Fruit fly (Drosophila melanogaster) Kc167 (cell line): ENCODE measurements around the gene CG14367.

Experiments
- Myc ChIP-seq: fragments of >200 bp; optimal IDR thresholded peaks from 2 replicates; lab custom pipeline; 2017; ENCODE audit warnings: missing external identifiers
- Sin3A ChIP-seq: fragments of >200 bp; optimal IDR thresholded peaks from 2 replicates; lab custom pipeline; 2018; ENCODE audit warnings: missing external identifiers
- h ChIP-seq: fragments of >200 bp; optimal IDR thresholded peaks from 3 replicates; lab custom pipeline; 2018; ENCODE audit warnings: missing external identifiers
- insv ChIP-seq: fragments of >200 bp; optimal IDR thresholded peaks from 3 replicates; lab custom pipeline; 2018; ENCODE audit warnings: missing external identifiers
- psq ChIP-seq: fragments of >200 bp; optimal IDR thresholded peaks from 2 replicates; lab custom pipeline; 2017; ENCODE audit warnings: missing external identifiers
- ttk ChIP-seq: sonication (Bioruptor generic); optimal IDR thresholded peaks from 2 replicates; lab custom pipeline; 2017; ENCODE audit warnings: missing external identifiers

CG14367 gene

dm6 chr3R:13693753-13694152 lies at the start of gene CG14367:
Gene CG14367 (plus strand): TSS chr3R:13694053.
- TF ChIP-seq Myc (lab: Kevin White, UChicago): no peak
- no peak for TF ChIP-seq psq (lab: Kevin White, UChicago)
- no peak for TF ChIP-seq Sin3A (lab: Kevin White, UChicago)
- TF ChIP-seq h: no peak

DNA sequence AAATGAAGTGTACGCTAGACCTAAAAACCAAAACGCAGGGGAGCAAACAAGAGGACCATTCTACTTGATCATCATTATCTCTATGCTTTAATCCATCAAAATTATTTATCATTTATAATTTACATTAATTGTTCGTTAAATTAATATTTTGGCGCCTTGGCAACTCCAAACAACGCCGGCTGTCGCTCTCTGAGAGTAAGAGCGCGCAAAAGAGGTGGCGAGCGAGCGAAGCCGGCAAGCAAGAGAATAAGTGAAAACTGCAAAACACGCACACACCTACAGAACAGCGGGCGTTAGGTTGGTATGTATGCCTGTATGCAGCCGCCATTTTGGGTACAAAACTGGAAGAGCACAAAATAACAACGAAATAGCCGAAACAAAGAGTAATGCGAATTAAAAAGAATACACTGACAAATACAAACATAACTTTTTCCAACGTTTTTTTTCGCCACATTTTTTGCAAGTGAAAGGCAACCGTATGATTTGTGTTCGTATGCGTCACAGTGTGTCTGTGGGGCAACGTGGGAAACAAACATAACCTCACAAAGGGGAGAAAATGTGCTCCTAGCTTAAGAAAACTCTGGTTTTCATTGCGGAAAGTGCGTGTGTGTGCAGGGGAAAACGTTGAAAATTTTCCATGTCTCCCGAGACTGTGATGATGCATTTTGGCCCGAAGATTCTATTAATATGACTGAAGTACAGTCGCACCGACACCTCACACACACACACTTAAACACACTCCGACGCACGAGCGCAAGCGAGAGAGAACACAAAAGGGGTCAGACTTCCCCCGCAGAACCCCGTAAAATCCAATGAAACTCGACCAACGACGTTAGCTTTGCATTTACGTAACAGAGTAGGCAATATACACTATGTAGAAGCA lies 48.8 kb upstream of the CG14367 start:
- TF ChIP-seq Sin3A (lab: Kevin White, UChicago) (no peak), insv (no peak), psq (lab: Kevin White, UChicago) (no peak), h (no peak), Myc (lab: Kevin White, UChicago) (no peak), ttk (lab: Kevin White, UChicago) (no peak)

dm6 chr3R:13645874-13646370 lies 47.9 kb upstream of the CG14367 start, which contains the start of gene sqd:
Gene sqd (minus strand): TSS chr3R:13646304.
- TF ChIP-seq psq (lab: Kevin White, UChicago) (no peak), insv (no peak), ttk (lab: Kevin White, UChicago) (no peak), Sin3A (lab: Kevin White, UChicago) (no peak), Myc (lab: Kevin White, UChicago) (no peak), h (no peak)

DNA sequence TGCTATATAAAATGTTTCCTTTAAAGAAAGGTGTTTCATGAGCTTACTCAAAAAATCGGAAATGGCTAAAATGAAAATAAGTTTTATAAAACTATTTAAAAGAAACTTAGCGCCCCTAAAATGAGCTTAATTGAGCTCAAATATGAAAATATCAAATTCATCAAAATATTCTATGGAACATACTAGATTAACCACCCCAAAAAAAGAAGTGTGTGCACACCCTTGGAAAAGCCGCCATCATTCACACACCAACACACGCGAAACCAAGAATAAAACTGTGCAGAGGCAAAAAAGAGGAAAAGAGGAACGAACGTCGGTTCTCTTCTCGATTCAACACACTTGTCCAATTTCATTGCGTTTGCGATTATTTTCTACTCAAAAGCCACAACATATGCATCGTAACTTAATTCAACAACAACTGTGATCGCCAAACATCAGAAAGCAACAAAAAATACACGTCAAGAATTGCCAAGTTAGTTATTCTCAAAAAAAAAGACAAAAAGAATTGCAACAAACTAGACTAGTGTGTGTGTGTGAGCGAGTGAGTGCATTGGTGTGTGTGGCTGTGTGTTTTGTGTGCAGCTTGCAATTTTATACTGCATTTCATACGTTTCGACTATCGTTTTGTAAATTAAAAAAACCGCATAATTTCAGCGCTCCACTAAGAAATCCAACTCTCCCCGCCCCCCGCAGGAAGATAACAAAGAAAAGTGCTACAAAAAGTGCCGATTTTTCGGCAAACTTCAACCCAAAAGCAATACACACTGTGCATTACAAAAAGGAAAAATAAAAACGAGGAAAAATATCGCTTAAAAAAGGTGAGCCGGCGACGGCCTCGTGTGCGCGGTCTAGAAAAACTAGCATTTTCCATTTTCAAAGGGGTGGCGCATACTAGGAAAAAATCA lies 46.9 kb upstream of the CG14367 start, which contains the start of gene rin:
Gene rin (plus strand): TSS at position 276 of the 905 bp plus-strand sequence.
- TF ChIP-seq Sin3A (lab: Kevin White, UChicago) (no peak), psq (lab: Kevin White, UChicago) (no peak), Myc (lab: Kevin White, UChicago) (no peak), ttk (lab: Kevin White, UChicago) (no peak), insv (no peak), h (no peak)

DNA sequence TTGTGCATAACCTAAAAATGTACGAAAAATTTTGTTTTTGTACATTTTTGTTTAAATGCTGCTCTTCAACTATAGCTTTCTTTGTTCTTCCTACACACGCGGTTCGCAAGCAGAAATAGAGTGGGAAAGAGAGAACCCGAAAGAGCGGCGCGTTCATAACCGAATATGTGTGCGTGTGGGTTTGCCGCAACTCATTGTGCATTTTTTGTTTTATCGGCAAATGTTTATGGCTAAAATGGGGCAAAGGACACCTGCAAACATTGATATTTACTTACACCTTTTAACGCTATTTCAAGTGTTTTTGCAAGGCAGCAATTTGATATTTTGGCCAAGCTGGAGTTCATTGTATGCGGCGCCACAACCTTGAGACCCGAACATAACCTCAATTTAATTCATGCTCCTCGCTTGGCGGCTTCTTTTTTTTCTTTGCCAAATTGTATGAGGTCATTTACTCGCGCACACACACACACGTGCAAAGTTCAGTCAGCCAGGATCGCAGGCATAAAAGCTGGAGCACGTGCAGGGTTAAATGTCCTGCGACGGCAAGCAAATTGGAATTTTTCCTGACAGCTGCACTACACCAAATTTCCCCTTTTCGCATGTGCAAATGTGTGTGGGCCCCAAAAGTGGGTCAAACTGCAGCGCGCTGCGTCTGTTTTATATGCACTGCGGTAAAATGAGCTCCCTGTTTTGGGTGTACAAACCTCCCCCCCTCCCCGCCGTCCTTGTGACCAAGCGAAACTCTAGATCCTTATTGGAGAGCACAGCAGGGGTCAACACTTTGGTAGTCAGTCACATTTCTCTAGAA lies 45.9 kb upstream of the CG14367 start:
- TF ChIP-seq Myc (lab: Kevin White, UChicago) (no peak), Sin3A (lab: Kevin White, UChicago) (no peak), h (no peak)

DNA sequence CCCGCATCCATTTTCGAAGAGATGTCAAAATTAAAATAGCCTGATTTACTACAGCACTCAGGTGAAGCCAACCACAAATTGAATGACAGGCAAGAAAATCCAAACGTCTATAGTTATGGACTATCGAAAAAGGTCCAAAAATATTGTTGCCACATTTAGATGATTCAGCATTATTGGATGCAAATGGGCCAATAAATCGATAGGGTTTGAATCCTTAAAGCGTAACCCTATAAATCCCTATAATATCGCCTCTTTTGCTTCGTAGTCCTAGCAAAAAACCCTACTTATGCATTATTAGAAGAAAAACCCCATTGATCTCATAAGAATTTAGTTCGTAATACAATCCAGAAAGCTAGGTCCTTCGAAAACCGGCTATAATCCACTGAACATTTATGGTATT lies 37.6 kb upstream of the CG14367 start, which contains the start of gene Rbp4:
Gene Rbp4 (minus strand): TSS at position 101 of the 400 bp plus-strand sequence.
- TF ChIP-seq Myc (lab: Kevin White, UChicago): no peak
- no peak for TF ChIP-seq Sin3A (lab: Kevin White, UChicago)
- TF ChIP-seq h: no peak
- no peak for TF ChIP-seq insv
- no peak for TF ChIP-seq ttk (lab: Kevin White, UChicago)
- TF ChIP-seq psq (lab: Kevin White, UChicago): no peak

dm6 chr3R:13659865-13660738 lies 33.8 kb upstream of the CG14367 start, which contains the start of gene Hrb87F:
Gene Hrb87F (minus strand): TSS chr3R:13660531.
- no peak for TF ChIP-seq psq (lab: Kevin White, UChicago)
- TF ChIP-seq ttk (lab: Kevin White, UChicago): no peak
- no peak for TF ChIP-seq insv
- TF ChIP-seq h: no peak
- TF ChIP-seq Myc (lab: Kevin White, UChicago): no peak
- TF ChIP-seq Sin3A (lab: Kevin White, UChicago): no peak

DNA sequence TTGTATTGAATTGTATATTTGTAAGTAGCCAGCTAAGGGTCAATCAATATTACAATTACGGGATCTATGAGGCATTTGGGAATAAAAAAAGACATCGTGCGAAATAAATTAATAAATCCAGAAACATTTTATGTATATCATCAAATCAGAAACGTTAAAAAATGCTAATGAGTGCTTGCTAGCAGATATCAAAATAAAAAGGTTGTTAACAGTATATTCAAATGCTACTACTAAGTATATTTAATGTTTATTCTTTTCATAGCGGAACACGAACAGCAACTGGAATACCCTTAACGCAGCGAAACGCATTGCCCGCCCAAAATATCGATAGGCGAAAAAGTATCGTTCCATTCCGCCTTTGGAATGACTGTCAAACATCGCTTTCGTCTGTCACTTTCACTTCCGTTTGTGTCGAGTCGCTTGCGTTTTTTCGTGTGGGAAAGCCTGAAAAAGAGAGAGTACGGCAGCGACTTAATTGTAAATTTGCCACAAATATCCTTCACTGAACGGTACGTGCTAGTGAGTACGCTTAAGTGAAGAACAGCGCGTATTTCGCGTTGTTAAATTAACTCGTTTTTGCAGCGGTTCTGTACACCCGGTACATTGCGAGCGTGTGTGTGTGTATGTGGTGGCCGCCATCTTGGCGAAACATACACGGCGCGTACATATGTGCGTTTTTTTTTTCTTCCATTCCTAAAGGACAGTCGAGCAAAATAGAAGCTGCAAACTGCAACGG lies 32.8 kb upstream of the CG14367 start, which contains the start of gene B52:
Gene B52 (plus strand): TSS at position 388 of the 736 bp plus-strand sequence.
- no peak for TF ChIP-seq Sin3A (lab: Kevin White, UChicago)
- TF ChIP-seq psq (lab: Kevin White, UChicago): no peak
- TF ChIP-seq h: no peak

DNA sequence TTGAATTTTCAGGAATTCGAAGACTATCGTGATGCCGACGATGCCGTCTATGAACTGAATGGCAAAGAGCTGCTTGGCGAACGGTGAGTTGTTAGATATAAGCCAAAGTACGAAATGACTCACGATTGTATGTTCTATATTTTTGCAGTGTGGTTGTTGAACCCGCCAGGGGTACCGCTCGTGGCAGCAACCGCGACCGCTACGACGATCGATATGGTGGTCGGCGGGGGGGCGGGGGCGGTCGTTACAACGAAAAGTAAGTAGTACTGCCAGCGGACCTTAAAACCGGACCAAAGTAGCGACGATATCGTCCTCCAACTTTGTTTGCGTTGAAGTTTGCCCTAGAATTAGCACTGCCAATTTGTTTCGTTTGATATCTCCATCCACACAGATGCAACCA lies 31.7 kb upstream of the CG14367 start:
- TF ChIP-seq Myc (lab: Kevin White, UChicago): no peak
- no peak for TF ChIP-seq h
- TF ChIP-seq Sin3A (lab: Kevin White, UChicago): no peak
- no peak for TF ChIP-seq ttk (lab: Kevin White, UChicago)
- TF ChIP-seq insv: no peak
- no peak for TF ChIP-seq psq (lab: Kevin White, UChicago)

DNA sequence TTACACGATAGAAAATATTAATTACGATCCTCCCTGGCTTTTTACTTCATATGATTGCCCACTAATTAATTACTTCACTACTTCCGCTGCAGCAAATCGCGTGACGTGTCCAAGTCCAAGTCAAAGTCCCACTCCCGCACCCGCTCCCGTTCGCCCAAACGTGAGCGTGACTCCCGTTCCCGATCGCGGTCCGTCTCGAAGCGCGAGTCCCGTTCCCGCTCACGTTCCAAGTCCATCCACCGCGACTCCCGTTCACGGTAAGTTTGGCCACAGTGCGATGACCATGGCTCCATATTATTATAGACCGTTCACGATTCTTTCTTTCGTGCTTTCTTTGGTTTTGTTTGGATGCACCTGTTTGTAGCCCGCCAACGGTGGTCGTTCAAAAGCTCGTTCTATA lies 27.9 kb upstream of the CG14367 start:
- no peak for TF ChIP-seq insv
- no peak for TF ChIP-seq psq (lab: Kevin White, UChicago)
- no peak for TF ChIP-seq ttk (lab: Kevin White, UChicago)
- TF ChIP-seq h: no peak
- no peak for TF ChIP-seq Myc (lab: Kevin White, UChicago)
- TF ChIP-seq Sin3A (lab: Kevin White, UChicago): no peak
